Fruit fly (Drosophila melanogaster) whole organism, larva: Measurements from ENCODE around the gene CG6569.

ENCODE experiments used
- noc ChIP-seq: fragments of 200-800 bp; sonication (Bioruptor generic); optimal IDR thresholded peaks from 3 replicates; lab custom pipeline; 2019; ENCODE audit warnings: missing biosample characterization, mild to moderate bottlenecking, missing genetic modification characterization, moderate library complexity

CG6569 gene

dm6 chr3R:21834234-21835070 lies 33.3 kb downstream of the CG6569 start:
- TF ChIP-seq noc = no peak

dm6 chr3R:21832203-21832602 lies 35.5 kb downstream of the CG6569 start, which contains the start of gene Gr93a:
TSS of gene Gr93a (plus strand) at chr3R:21832503.
- no peak for TF ChIP-seq noc

dm6 chr3R:21831040-21831439 lies 36.7 kb downstream of the CG6569 start:
- no peak for TF ChIP-seq noc

dm6 chr3R:21830303-21830707 lies 37.4 kb downstream of the CG6569 start:
- no peak for TF ChIP-seq noc

dm6 chr3R:21829487-21829957 lies 38.2 kb downstream of the CG6569 start:
- TF ChIP-seq noc = no peak

- TF ChIP-seq noc = no peak
These were observed 38.8 kb downstream of the CG6569 start for dm6 chr3R:21828785-21829486.

dm6 chr3R:21828040-21828526 lies 39.6 kb downstream of the CG6569 start:
- TF ChIP-seq noc = no peak

- TF ChIP-seq noc = no peak
These were observed 40.2 kb downstream of the CG6569 start for dm6 chr3R:21827453-21828039.

- no peak for TF ChIP-seq noc
These were observed 41.8 kb downstream of the CG6569 start for dm6 chr3R:21825775-21826558.

dm6 chr3R:21825140-21825539 lies 42.6 kb downstream of the CG6569 start:
- TF ChIP-seq noc = no peak

- no peak for TF ChIP-seq noc
These were observed 43.2 kb downstream of the CG6569 start for dm6 chr3R:21824407-21825006.

dm6 chr3R:21823699-21824406 lies 43.9 kb downstream of the CG6569 start:
- TF ChIP-seq noc = no peak

dm6 chr3R:21823076-21823475 lies 44.6 kb downstream of the CG6569 start:
- no peak for TF ChIP-seq noc

- no peak for TF ChIP-seq noc
These were observed 45.2 kb downstream of the CG6569 start, which contains the start of gene CASK for dm6 chr3R:21822562-21822933. TSS of gene CASK (minus strand) at chr3R:21822674.
